Fruit fly (Drosophila melanogaster): ENCODE results near the gene drpr.
A peak's percentile ranks its signal among the peaks of the same experiment; 100 is the strongest.

drpr gene

dm6 chr3L:1730873-1731272 is at the start of gene drpr:
TSS of gene drpr (minus strand) at chr3L:1731107.
- TF ChIP-seq h (GFP tag; optimal IDR thresholded peaks at IDR 0.05) (peak; percentile 23), dl (GFP tag; optimal IDR thresholded peaks at IDR 0.05; ENCODE audit: insufficient read depth in 1 of 2, partially characterized antibody in 2 of 2) (no peak), foxo (GFP tag; optimal IDR thresholded peaks at IDR 0.05) (no peak), CG9705 (GFP tag; optimal IDR thresholded peaks at IDR 0.05) (peak; percentile 18), Hr83 (GFP tag; optimal IDR thresholded peaks at IDR 0.05; ENCODE audit: poor library complexity, severe bottlenecking) (peak; percentile 53), psq (GFP tag; optimal IDR thresholded peaks at IDR 0.05) (no peak), Myc (optimal IDR thresholded peaks at IDR 0.05) (no peak), usp (GFP tag; optimal IDR thresholded peaks at IDR 0.05) (no peak), Hnf4 (GFP tag; optimal IDR thresholded peaks at IDR 0.05) (no peak), lola (GFP tag; optimal IDR thresholded peaks at IDR 0.05) (no peak), dsf (GFP tag; optimal IDR thresholded peaks at IDR 0.05; ENCODE audit: borderline replicate concordance) (no peak), pan (optimal IDR thresholded peaks at IDR 0.05) (no peak), woc (GFP tag; optimal IDR thresholded peaks at IDR 0.05) (peak; percentile 66), Sp1 (GFP tag; optimal IDR thresholded peaks at IDR 0.05) (peak; percentile 43), Jra (GFP tag; optimal IDR thresholded peaks at IDR 0.05) (peak; percentile 17), sage (GFP tag; optimal IDR thresholded peaks at IDR 0.05) (no peak), Vsx2 (GFP tag; optimal IDR thresholded peaks at IDR 0.05; ENCODE audit: partially characterized antibody) (no peak), N (GFP tag; optimal IDR thresholded peaks at IDR 0.05) (no peak), br (GFP tag; optimal IDR thresholded peaks at IDR 0.05) (peak; percentile 43), brk (GFP tag; optimal IDR thresholded peaks at IDR 0.05) (no peak), CG32264 (GFP tag; optimal IDR thresholded peaks at IDR 0.05) (no peak), GATAd (GFP tag; optimal IDR thresholded peaks at IDR 0.05) (no peak), Dif (GFP tag; optimal IDR thresholded peaks at IDR 0.05; ENCODE audit: partially characterized antibody) (peak; percentile 45), sv (GFP tag; optimal IDR thresholded peaks at IDR 0.05) (no peak), ey (GFP tag; optimal IDR thresholded peaks at IDR 0.05) (no peak), HLH106 (tag; optimal IDR thresholded peaks at IDR 0.05) (peak; percentile 14), Dfd (GFP tag; optimal IDR thresholded peaks at IDR 0.05) (no peak), Rel (GFP tag; optimal IDR thresholded peaks at IDR 0.05) (no peak), Rel (tag; optimal IDR thresholded peaks at IDR 0.05) (peak; percentile 57), rgr (GFP tag; optimal IDR thresholded peaks at IDR 0.05) (peak; percentile 36), CrebA (GFP tag; optimal IDR thresholded peaks at IDR 0.05; ENCODE audit: borderline replicate concordance) (no peak), OdsH (GFP tag; optimal IDR thresholded peaks at IDR 0.05) (no peak), fru (GFP tag; optimal IDR thresholded peaks at IDR 0.05) (peak; percentile 62), Hr78 (GFP tag; optimal IDR thresholded peaks at IDR 0.05) (no peak), dmrt93B (GFP tag; optimal IDR thresholded peaks at IDR 0.05) (no peak), jim (GFP tag; optimal IDR thresholded peaks at IDR 0.05) (no peak), tai (GFP tag; optimal IDR thresholded peaks at IDR 0.05) (no peak), Abd-B (GFP tag; optimal IDR thresholded peaks at IDR 0.05) (no peak), Mio (GFP tag; optimal IDR thresholded peaks at IDR 0.05) (no peak)

dm6 chr3L:1777249-1777648 is 46.3 kb upstream of the drpr start, which contains the start of the genes CG2021 and mRpL46:
TSS of gene CG2021 (minus strand) at chr3L:1777411.
TSS of gene mRpL46 (plus strand) at chr3L:1777439.
- TF ChIP-seq br (GFP tag; optimal IDR thresholded peaks at IDR 0.05) (no peak), dsf (GFP tag; optimal IDR thresholded peaks at IDR 0.05; ENCODE audit: borderline replicate concordance) (no peak), GATAd (GFP tag; optimal IDR thresholded peaks at IDR 0.05) (no peak), psq (GFP tag; optimal IDR thresholded peaks at IDR 0.05) (no peak)
